Worm (Caenorhabditis elegans): ENCODE data around the gene ZK512.7.
A peak's percentile ranks its signal among the peaks of the same experiment; 100 is the strongest.

ZK512.7 gene

DNA sequence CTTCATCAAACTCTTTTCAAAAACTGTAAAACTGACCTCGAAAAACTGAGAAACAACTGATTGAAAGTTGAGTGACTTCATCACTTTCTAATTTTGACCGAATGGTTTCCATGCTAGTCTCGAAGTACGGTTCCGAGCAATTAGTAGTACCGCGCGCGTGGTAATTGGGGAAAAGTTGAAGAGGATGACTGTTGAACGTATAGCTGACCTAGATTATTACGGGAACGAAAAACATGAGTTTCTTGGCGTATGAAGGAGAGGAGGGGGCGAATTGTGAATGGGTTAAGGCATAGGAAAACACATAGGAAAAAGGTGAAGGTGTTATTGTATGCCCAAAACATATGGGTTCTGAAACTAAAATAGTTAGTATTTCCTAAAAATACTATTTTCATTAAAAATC is 23.1 kb upstream of the ZK512.7 start, which contains the start of gene ptr-9:
TSS of gene ptr-9 (minus strand) at position 101 of the 400 bp plus-strand sequence.
- peak; percentile 35 for TF ChIP-seq blmp-1 (tag; optimal IDR thresholded peaks at IDR 0.05)
- no peak for TF ChIP-seq ceh-88 (GFP tag; IDR thresholded peaks at IDR 0.05)

DNA sequence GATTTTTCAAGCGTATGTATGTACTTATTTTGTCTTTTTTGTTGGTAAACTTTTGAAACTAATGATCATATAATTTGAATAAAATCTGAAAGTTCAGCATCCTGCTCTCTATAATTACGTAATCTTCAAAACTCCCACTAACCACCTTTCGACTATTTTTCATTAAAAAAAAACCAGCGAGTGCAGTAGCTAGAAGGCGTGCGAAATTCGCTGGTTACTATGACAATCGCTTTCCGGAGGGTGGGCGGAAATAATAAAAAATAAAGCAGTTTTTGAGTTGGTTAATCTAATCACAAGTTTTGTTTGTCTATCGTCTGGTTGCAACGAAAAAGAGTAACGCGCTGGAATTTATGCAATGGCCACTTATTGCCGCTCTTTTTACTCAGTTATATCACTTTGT is 16.3 kb upstream of the ZK512.7 start, which contains the start of gene irld-34:
TSS of gene irld-34 (plus strand) at position 301 of the 400 bp plus-strand sequence.
- TF ChIP-seq egl-13 (tag; optimal IDR thresholded peaks at IDR 0.05) (no peak), fkh-8 (tag; optimal IDR thresholded peaks at IDR 0.05) (peak; percentile 50), nhr-11 (tag; optimal IDR thresholded peaks at IDR 0.05) (no peak)

DNA sequence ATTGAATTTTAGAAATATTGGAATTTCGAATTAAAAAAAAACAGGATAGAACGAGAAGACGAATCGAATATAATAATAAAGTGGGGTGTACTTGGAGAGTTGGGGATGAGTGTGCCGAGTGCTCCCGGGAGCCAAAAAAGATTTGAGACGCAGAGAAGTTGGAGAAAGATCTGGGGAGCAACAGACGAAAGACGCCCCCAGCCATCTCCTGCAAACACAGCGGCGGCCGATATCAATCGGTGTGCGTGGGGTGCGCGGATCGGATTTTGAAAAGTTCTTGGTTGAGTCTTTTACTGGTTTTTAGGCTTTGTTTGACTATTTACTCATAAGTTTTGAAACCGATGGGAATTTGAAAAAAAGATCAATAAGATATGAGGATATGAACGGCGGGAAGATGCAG is 15.3 kb upstream of the ZK512.7 start, which contains the start of gene nhl-1:
TSS of gene nhl-1 (minus strand) at position 101 of the 400 bp plus-strand sequence.
- peak; percentile 1 for TF ChIP-seq nhr-71 (tag; optimal IDR thresholded peaks at IDR 0.05)
- peak; percentile 44 for TF ChIP-seq rnt-1 (tag; optimal IDR thresholded peaks at IDR 0.05)
- no peak for TF ChIP-seq nhr-84 (tag; optimal IDR thresholded peaks at IDR 0.05)

DNA sequence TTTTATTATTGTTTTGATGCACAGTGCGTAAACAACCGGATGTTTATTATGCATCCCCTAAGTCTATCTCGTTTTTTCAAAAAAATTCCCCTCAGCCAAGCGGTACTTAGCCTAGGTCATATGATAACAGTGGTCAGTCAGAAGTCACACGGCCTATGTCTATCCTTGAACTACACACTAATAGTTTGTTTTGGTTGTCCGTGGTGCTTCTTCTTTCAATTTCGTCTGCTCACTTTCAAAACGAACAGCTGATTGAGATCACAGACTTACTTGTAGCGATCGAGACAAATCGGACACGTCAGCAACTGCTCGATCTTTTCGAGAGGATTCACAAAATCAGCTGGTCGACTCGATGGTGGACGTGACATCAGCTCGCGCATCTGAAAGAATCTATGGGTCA is 14.4 kb upstream of the ZK512.7 start:
- TF ChIP-seq hlh-4 (tag; optimal IDR thresholded peaks at IDR 0.05) (no peak), mef-2 (tag; optimal IDR thresholded peaks at IDR 0.05) (no peak), lin-14 (GFP tag; optimal IDR thresholded peaks at IDR 0.05) (peak; percentile 40), mdl-1 (tag; optimal IDR thresholded peaks at IDR 0.05) (no peak), ceh-90 (tag; optimal IDR thresholded peaks at IDR 0.05) (no peak), sup-37 (GFP tag; optimal IDR thresholded peaks at IDR 0.05) (no peak), lsy-2 (tag; optimal IDR thresholded peaks at IDR 0.05) (peak in 1 of 2 experiments; percentile 42), nhr-71 (tag; optimal IDR thresholded peaks at IDR 0.05) (peak; percentile 40), dsc-1 (tag; optimal IDR thresholded peaks at IDR 0.05) (no peak), efl-1 (optimal IDR thresholded peaks at IDR 0.05) (no peak), efl-1 (GFP tag; optimal IDR thresholded peaks at IDR 0.05 in 1 of 2) (peak; percentile 10 to 94), rnt-1 (tag; optimal IDR thresholded peaks at IDR 0.05) (peak; percentile 46)

- peak; percentile 29 for TF ChIP-seq snu-23 (GFP tag; optimal IDR thresholded peaks at IDR 0.05)
- TF ChIP-seq xbp-1 (tag; optimal IDR thresholded peaks at IDR 0.05) = no peak
- no peak for TF ChIP-seq zip-4 (GFP tag; optimal IDR thresholded peaks at IDR 0.05)
- no peak for TF ChIP-seq irx-1 (tag; optimal IDR thresholded peaks at IDR 0.05)
- no peak for TF ChIP-seq ceh-63 (GFP tag; optimal IDR thresholded peaks at IDR 0.05)
- peak in 1 of 3 experiments; percentile 2 for TF ChIP-seq dpl-1 (GFP tag; optimal IDR thresholded peaks at IDR 0.05)
- no peak for TF ChIP-seq aha-1 (tag; optimal IDR thresholded peaks at IDR 0.05)
- TF ChIP-seq ceh-82 (tag; optimal IDR thresholded peaks at IDR 0.05) = no peak
- no peak for TF ChIP-seq egl-27 (tag; optimal IDR thresholded peaks at IDR 0.05)
- no peak for TF ChIP-seq nhr-237 (tag; optimal IDR thresholded peaks at IDR 0.05)
- TF ChIP-seq nhr-19 (GFP tag; conservative IDR thresholded peaks at IDR 0.05) = peak; percentile 22; the same call in 1 of the 2 replicates
- TF ChIP-seq swsn-7 (tag; optimal IDR thresholded peaks at IDR 0.05) = no peak
- no peak for TF ChIP-seq mab-9 (GFP tag; IDR thresholded peaks at IDR 0.05)
- TF ChIP-seq sptf-1 (tag; optimal IDR thresholded peaks at IDR 0.05) = no peak
- TF ChIP-seq rnt-1 (tag; optimal IDR thresholded peaks at IDR 0.05) = peak; percentile 64
- no peak for TF ChIP-seq nhr-77 (tag; optimal IDR thresholded peaks at IDR 0.05)
- peak; percentile 6 to 52 for TF ChIP-seq lsy-2 (tag; optimal IDR thresholded peaks at IDR 0.05)
- no peak for TF ChIP-seq unc-130 (tag; optimal IDR thresholded peaks at IDR 0.05)
- no peak for TF ChIP-seq nhr-28 (tag; optimal IDR thresholded peaks at IDR 0.05)
- no peak for TF ChIP-seq pqm-1 (tag; optimal IDR thresholded peaks at IDR 0.05)
- no peak for TF ChIP-seq hlh-4 (tag; optimal IDR thresholded peaks at IDR 0.05)
- no peak for TF ChIP-seq ztf-11 (tag; optimal IDR thresholded peaks at IDR 0.05)
- no peak for TF ChIP-seq elt-2 (tag; optimal IDR thresholded peaks at IDR 0.05)
- no peak for TF ChIP-seq nhr-90 (tag; optimal IDR thresholded peaks at IDR 0.05; ENCODE audit: poor library complexity)
- no peak for TF ChIP-seq F16B12.6 (tag; optimal IDR thresholded peaks at IDR 0.05)
- TF ChIP-seq unc-30 (tag; optimal IDR thresholded peaks at IDR 0.05) = no peak
- TF ChIP-seq snpc-4 (tag; optimal IDR thresholded peaks at IDR 0.05) = no peak
- peak; percentile 4 for TF ChIP-seq lin-39 (tag; optimal IDR thresholded peaks at IDR 0.05)
- TF ChIP-seq grh-1 (GFP tag; IDR thresholded peaks at IDR 0.05) = no peak
- TF ChIP-seq nhr-85 (tag) = no peak
- peak; percentile 55 for TF ChIP-seq nhr-71 (tag; optimal IDR thresholded peaks at IDR 0.05)
Observed at ce11 chrIII:9151782-9152181, 13.3 kb upstream of the ZK512.7 start.

Data from whole organism, L1 larva.